Worm (Caenorhabditis elegans) whole organism, early embryonic: ENCODE data around the gene F10E9.7.

ENCODE experiments used
- B0310.2 ChIP-seq: sonication (generic microtip); optimal IDR thresholded peaks from 2 replicates; lab custom pipeline; 2016; ENCODE audit warnings: mild to moderate bottlenecking, missing genetic modification characterization, missing compliant biosample characterization
- F13C5.2 ChIP-seq: sonication (generic microtip); optimal IDR thresholded peaks from 2 replicates; lab custom pipeline; 2017; ENCODE audit warnings: mild to moderate bottlenecking, missing genetic modification characterization, inconsistent platforms, missing compliant biosample characterization
- aly-1 ChIP-seq: sonication (generic microtip); optimal IDR thresholded peaks from 2 replicates; lab custom pipeline; 2016; ENCODE audit warnings: missing genetic modification characterization, missing compliant biosample characterization
- ama-1 ChIP-seq: fragments of 150-350 bp; optimal IDR thresholded peaks from 2 replicates; lab custom pipeline; 2014
- ceh-13 ChIP-seq: fragments of 200-800 bp; sonication (Bioruptor generic); optimal IDR thresholded peaks from 2 replicates; lab custom pipeline; 2018; ENCODE audit warnings: mild to moderate bottlenecking, missing genetic modification characterization, missing compliant biosample characterization
- ceh-36 ChIP-seq: sonication (generic microtip); optimal IDR thresholded peaks from 2 replicates; lab custom pipeline; 2016; ENCODE audit warnings: missing genetic modification characterization, inconsistent platforms, missing compliant biosample characterization
- ets-7 ChIP-seq: sonication (generic microtip); optimal IDR thresholded peaks from 2 replicates; lab custom pipeline; 2016; ENCODE audit warnings: missing genotype, missing genetic modification characterization, missing compliant biosample characterization
- flt-1 ChIP-seq: fragments of 200-800 bp; sonication (Bioruptor generic); IDR thresholded peaks from 2 replicates; pipeline ENCODE4 v1.3.6; 2022; ENCODE audit warnings: missing genetic modification characterization, missing compliant biosample characterization
- hmbx-1 ChIP-seq: sonication (generic microtip); optimal IDR thresholded peaks from 2 replicates; lab custom pipeline; 2016; ENCODE audit warnings: mild to moderate bottlenecking, missing genetic modification characterization, missing compliant biosample characterization
- hmg-4 ChIP-seq: fragments of 200-800 bp; sonication (Bioruptor generic); optimal IDR thresholded peaks from 2 replicates; lab custom pipeline; 2018; ENCODE audit warnings: mild to moderate bottlenecking, missing genetic modification characterization, missing compliant biosample characterization
- hnd-1 ChIP-seq: sonication (generic microtip); optimal IDR thresholded peaks from 2 replicates; lab custom pipeline; 2016; ENCODE audit warnings: missing genetic modification characterization, missing compliant biosample characterization
- pes-1 ChIP-seq: fragments of 200-800 bp; sonication (Bioruptor generic); IDR thresholded peaks from 2 replicates; pipeline ENCODE4 v1.3.6; 2022; ENCODE audit warnings: missing genetic modification reagents, missing genetic modification characterization, missing compliant biosample characterization
- scrt-1 ChIP-seq: fragments of 200-800 bp; sonication (Bioruptor generic); IDR thresholded peaks from 2 replicates; pipeline ENCODE4 v1.3.6; 2022; ENCODE audit warnings: missing genetic modification characterization, missing compliant biosample characterization
- sea-1 ChIP-seq: fragments of 200-800 bp; sonication (Bioruptor generic); conservative IDR thresholded peaks from 2 replicates; pipeline ENCODE4 v1.3.6; 2022; ENCODE audit warnings: missing genetic modification characterization, missing compliant biosample characterization
- tbx-11 ChIP-seq: fragments of 200-800 bp; sonication (Bioruptor generic); IDR thresholded peaks from 2 replicates; pipeline ENCODE4 v1.3.6; 2022; ENCODE audit warnings: missing genetic modification characterization, missing compliant biosample characterization
- tbx-37 ChIP-seq: fragments of 200-800 bp; sonication (Bioruptor generic); conservative IDR thresholded peaks from 2 replicates; pipeline ENCODE4 v1.3.6; 2022; ENCODE audit warnings: missing genetic modification reagents, missing genetic modification characterization, missing compliant biosample characterization
- tra-4 ChIP-seq: sonication (generic microtip); optimal IDR thresholded peaks from 2 replicates; lab custom pipeline; 2017; ENCODE audit warnings: missing genetic modification characterization, missing compliant biosample characterization

The F10E9.7 gene

ce11 chrIII:8303440-8303839 lies 3.8 kb downstream of the F10E9.7 start:
- TF ChIP-seq scrt-1 (GFP tag; lab: Robert Waterston, UW) (no peak), ets-7 (no peak), flt-1 (GFP tag; lab: Robert Waterston, UW) (no peak), ceh-36 (tag; lab: Kevin White, UChicago) (no peak), hnd-1 (tag; lab: Kevin White, UChicago) (no peak), aly-1 (tag; lab: Kevin White, UChicago) (no peak), ama-1 (lab: Kevin White, UChicago) (no peak), F13C5.2 (tag; lab: Kevin White, UChicago) (no peak), hmbx-1 (tag; lab: Kevin White, UChicago) (no peak)

DNA sequence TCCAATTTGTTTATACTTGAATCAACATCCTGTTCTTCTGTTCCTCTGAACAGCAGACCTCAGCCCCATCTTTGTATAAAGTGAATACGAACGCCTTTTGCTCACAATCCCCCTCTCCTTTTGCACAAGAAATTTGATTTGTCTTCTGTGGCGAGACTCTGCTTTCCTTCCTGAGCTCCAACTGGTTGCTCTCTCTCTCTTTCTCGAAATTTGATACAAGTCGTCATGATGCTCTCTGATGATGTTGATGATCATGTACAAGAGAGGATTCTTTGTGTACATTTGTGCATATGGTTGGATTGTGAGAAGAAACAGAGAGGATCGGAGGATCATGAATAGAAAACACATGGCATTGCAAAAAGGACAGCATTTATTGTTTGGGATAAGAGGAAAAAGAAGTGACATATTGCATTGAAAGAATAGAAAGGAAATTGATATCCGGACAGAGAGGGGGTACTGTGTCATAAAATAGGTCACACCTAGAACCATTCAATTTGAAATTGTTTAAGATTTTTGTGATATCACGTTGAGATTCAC lies 6.3 kb downstream of the F10E9.7 start:
- TF ChIP-seq hmg-4 (GFP tag; lab: Kevin White, UChicago) (no peak), flt-1 (GFP tag; lab: Robert Waterston, UW) (no peak), tbx-37 (GFP tag; lab: Robert Waterston, UW) (no peak), tra-4 (tag; lab: Kevin White, UChicago) (no peak)

DNA sequence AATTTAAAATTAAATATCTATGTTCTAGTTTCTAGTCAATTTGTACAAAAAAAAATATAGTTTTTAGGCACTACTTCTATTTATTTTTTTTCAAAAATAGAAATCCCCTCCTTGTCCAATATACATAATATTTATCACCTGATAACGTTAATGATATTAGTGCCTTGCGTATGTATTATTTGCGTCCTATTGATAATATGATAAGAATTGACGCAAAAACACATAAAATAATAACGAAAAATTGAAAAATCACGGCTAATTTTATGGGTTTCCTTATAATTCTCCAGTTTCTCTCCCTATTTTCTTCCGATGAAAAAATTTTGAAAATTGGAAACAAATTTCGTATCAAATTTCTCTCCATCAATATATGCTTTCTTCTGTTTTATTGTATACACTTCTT lies 7.5 kb downstream of the F10E9.7 start:
- TF ChIP-seq flt-1 (GFP tag; lab: Robert Waterston, UW): no peak
- no peak for TF ChIP-seq sea-1 (GFP tag; lab: Robert Waterston, UW)
- no peak for TF ChIP-seq scrt-1 (GFP tag; lab: Robert Waterston, UW)
- TF ChIP-seq B0310.2: no peak
- TF ChIP-seq hmbx-1 (tag; lab: Kevin White, UChicago): no peak
- no peak for TF ChIP-seq tra-4 (tag; lab: Kevin White, UChicago)
- no peak for TF ChIP-seq ceh-36 (tag; lab: Kevin White, UChicago)
- no peak for TF ChIP-seq F13C5.2 (tag; lab: Kevin White, UChicago)

DNA sequence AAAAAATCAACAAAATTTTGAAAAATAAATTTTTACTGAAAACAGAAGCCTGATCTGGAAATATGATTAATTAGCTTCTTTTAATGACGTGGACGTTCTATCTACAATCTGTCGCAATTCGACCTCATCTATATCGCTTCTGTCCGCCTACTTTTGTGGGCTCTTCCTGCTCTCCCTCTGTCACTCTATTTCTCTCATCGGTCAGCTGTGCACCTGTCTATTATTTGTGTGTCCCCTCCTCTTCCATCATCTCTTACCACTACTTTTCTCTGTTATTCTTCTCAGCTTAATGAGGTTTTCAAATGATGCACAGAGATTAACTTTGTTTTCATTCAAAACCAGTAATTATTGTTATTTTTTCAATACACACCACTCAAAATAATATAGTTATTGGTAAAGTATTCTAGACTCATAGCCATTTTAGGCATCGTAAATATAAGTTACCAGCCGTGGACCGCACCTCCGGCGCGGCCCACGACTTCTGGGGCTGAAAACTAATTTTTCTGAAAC lies 8.1 kb downstream of the F10E9.7 start:
- no peak for TF ChIP-seq B0310.2
- TF ChIP-seq scrt-1 (GFP tag; lab: Robert Waterston, UW): no peak
- TF ChIP-seq ama-1 (lab: Kevin White, UChicago): no peak
- no peak for TF ChIP-seq sea-1 (GFP tag; lab: Robert Waterston, UW)
- no peak for TF ChIP-seq hmbx-1 (tag; lab: Kevin White, UChicago)
- TF ChIP-seq hnd-1 (tag; lab: Kevin White, UChicago): no peak
- TF ChIP-seq tra-4 (tag; lab: Kevin White, UChicago): no peak
- TF ChIP-seq ceh-13 (GFP tag; lab: Kevin White, UChicago): no peak
- TF ChIP-seq ets-7: no peak
- no peak for TF ChIP-seq pes-1 (GFP tag; lab: Robert Waterston, UW)
- no peak for TF ChIP-seq hmg-4 (GFP tag; lab: Kevin White, UChicago)
- TF ChIP-seq ceh-36 (tag; lab: Kevin White, UChicago): no peak
- no peak for TF ChIP-seq tbx-37 (GFP tag; lab: Robert Waterston, UW)
- no peak for TF ChIP-seq aly-1 (tag; lab: Kevin White, UChicago)

- TF ChIP-seq ceh-36 (tag; lab: Kevin White, UChicago): no peak
- TF ChIP-seq hmbx-1 (tag; lab: Kevin White, UChicago): no peak
- no peak for TF ChIP-seq B0310.2
- TF ChIP-seq pes-1 (GFP tag; lab: Robert Waterston, UW): peak; percentile 38; the same call in 1 of the 2 replicates
- TF ChIP-seq hmg-4 (GFP tag; lab: Kevin White, UChicago): peak; percentile 30
- peak; percentile 95 for TF ChIP-seq ets-7
These were observed 8.9 kb downstream of the F10E9.7 start for ce11 chrIII:8298216-8298920.

- TF ChIP-seq F13C5.2 (tag; lab: Kevin White, UChicago): no peak
- TF ChIP-seq pes-1 (GFP tag; lab: Robert Waterston, UW): no peak
- no peak for TF ChIP-seq aly-1 (tag; lab: Kevin White, UChicago)
- no peak for TF ChIP-seq B0310.2
- TF ChIP-seq hnd-1 (tag; lab: Kevin White, UChicago): no peak
- TF ChIP-seq ama-1 (lab: Kevin White, UChicago): no peak
- no peak for TF ChIP-seq ets-7
- no peak for TF ChIP-seq tbx-11
- no peak for TF ChIP-seq tbx-37 (GFP tag; lab: Robert Waterston, UW)
- no peak for TF ChIP-seq sea-1 (GFP tag; lab: Robert Waterston, UW)
- TF ChIP-seq tra-4 (tag; lab: Kevin White, UChicago): no peak
- TF ChIP-seq hmg-4 (GFP tag; lab: Kevin White, UChicago): no peak
These were observed 14.0 kb downstream of the F10E9.7 start for ce11 chrIII:8293260-8293659.

ce11 chrIII:8291268-8292032 lies 15.8 kb downstream of the F10E9.7 start:
- TF ChIP-seq hmbx-1 (tag; lab: Kevin White, UChicago) (no peak), B0310.2 (no peak), tbx-37 (GFP tag; lab: Robert Waterston, UW) (no peak), F13C5.2 (tag; lab: Kevin White, UChicago) (no peak), aly-1 (tag; lab: Kevin White, UChicago) (no peak), sea-1 (GFP tag; lab: Robert Waterston, UW) (no peak), tbx-11 (no peak), ceh-13 (GFP tag; lab: Kevin White, UChicago) (no peak), flt-1 (GFP tag; lab: Robert Waterston, UW) (no peak), ama-1 (lab: Kevin White, UChicago) (no peak), hnd-1 (tag; lab: Kevin White, UChicago) (no peak), hmg-4 (GFP tag; lab: Kevin White, UChicago) (no peak), ceh-36 (tag; lab: Kevin White, UChicago) (no peak), pes-1 (GFP tag; lab: Robert Waterston, UW) (no peak), tra-4 (tag; lab: Kevin White, UChicago) (no peak), scrt-1 (GFP tag; lab: Robert Waterston, UW) (no peak), ets-7 (no peak)
